Fruit fly (Drosophila melanogaster) whole organism, wandering third instar larva: Measurements from ENCODE around the gene CG34117.

ENCODE experiments used
- CrebA ChIP-seq: fragments of 200-800 bp; sonication (Bioruptor generic); optimal IDR thresholded peaks from 2 replicates; lab custom pipeline; 2016; ENCODE audit warnings: missing biosample characterization, mild to moderate bottlenecking, missing genetic modification characterization, borderline replicate concordance
- Dif ChIP-seq: fragments of 200-275, 200-300 bp; sonication (Bioruptor generic); optimal IDR thresholded peaks from 2 replicates; lab custom pipeline; 2018; ENCODE audit warnings: missing biosample characterization, missing genetic modification characterization; ENCODE audit not compliant: partially characterized antibody
- fru ChIP-seq: fragments of 200-800 bp; sonication (Bioruptor generic); optimal IDR thresholded peaks from 3 replicates; lab custom pipeline; 2016; ENCODE audit warnings: missing biosample characterization, mild to moderate bottlenecking, missing genetic modification characterization
- h ChIP-seq: fragments of 200-800 bp; sonication (Bioruptor generic); optimal IDR thresholded peaks from 3 replicates; lab custom pipeline; 2016; ENCODE audit warnings: missing biosample characterization, mild to moderate bottlenecking, missing genetic modification characterization

DNA sequence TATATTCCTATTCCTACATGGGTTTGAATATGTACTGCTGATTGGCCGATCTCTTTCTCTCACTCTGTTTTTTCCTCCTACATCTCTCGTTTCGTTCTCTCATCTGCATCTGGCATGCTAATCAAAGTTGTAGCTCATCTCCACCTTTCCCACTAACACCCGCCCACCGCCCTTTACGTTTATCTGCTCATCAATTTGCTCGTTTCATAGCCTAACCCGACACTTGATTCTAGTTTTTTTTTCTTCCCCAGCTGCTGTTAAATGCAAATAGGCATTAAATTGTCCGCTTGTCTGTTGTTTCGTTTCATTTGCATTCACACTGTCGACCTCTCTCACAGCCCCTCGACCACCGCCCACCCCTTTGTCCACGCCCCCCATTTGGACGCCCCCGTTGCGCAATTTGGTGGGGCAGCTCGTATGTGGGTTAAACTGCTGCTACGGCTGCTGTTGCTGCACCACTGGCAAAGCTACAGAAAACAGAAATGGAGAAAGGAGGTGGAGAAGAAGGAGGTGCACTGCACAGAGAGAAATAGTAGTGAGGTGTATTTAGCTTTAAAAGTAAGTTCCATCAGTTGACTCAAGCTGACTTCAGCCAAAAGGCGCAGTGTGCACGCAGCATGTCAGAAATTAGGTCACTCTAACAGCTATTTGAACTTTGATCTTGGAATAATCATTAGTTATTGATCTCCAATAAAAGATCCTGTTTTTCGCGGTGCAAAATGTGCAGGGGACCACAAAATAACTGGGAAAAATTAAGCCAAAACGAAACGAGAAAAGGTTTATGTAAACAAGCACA lies 20.8 kb upstream of the CG34117 start:
- TF ChIP-seq fru (GFP tag; lab: Kevin White, UChicago) (no peak), CrebA (GFP tag; lab: Kevin White, UChicago) (no peak), Dif (GFP tag; lab: Kevin White, UChicago) (no peak), h (GFP tag; lab: Kevin White, UChicago) (no peak)
